Worm (Caenorhabditis elegans): ENCODE data around the gene H20E11.3.
A peak's percentile ranks its signal among the peaks of the same experiment; 100 is the strongest.

Gene H20E11.3

ce11 chrIV:6803805-6804344 lies 20.7 kb upstream of the H20E11.3 start:
- TF ChIP-seq lin-39 (tag; optimal IDR thresholded peaks at IDR 0.05), result no peak
- no peak for TF ChIP-seq eor-1 (tag; optimal IDR thresholded peaks at IDR 0.05)
- TF ChIP-seq egl-27 (tag; optimal IDR thresholded peaks at IDR 0.05), result no peak
- TF ChIP-seq unc-62 (GFP tag; optimal IDR thresholded peaks at IDR 0.05), result no peak
- TF ChIP-seq nhr-23 (tag; optimal IDR thresholded peaks at IDR 0.05), result no peak
- TF ChIP-seq nhr-28 (tag; optimal IDR thresholded peaks at IDR 0.05), result no peak
- TF ChIP-seq sea-2 (GFP tag; optimal IDR thresholded peaks at IDR 0.05), result no peak
- TF ChIP-seq nhr-43 (tag; optimal IDR thresholded peaks at IDR 0.05; ENCODE audit: poor library complexity, severe bottlenecking), result no peak
- TF ChIP-seq fkh-10 (GFP tag; optimal IDR thresholded peaks at IDR 0.05), result no peak
- TF ChIP-seq egl-5 (tag; optimal IDR thresholded peaks at IDR 0.05), result no peak
- no peak for TF ChIP-seq ceh-9 (tag; optimal IDR thresholded peaks at IDR 0.05)
- no peak for TF ChIP-seq nhr-12 (tag; optimal IDR thresholded peaks at IDR 0.05)
- no peak for TF ChIP-seq jun-1 (tag; optimal IDR thresholded peaks at IDR 0.05)
- no peak for TF ChIP-seq ceh-82 (tag; optimal IDR thresholded peaks at IDR 0.05)
- no peak for TF ChIP-seq daf-12 (tag; optimal IDR thresholded peaks at IDR 0.05)
- TF ChIP-seq pha-4 (tag; optimal IDR thresholded peaks at IDR 0.05), result no peak
- no peak for TF ChIP-seq fkh-2 (tag; optimal IDR thresholded peaks at IDR 0.05)
- no peak for TF ChIP-seq nhr-11 (tag; optimal IDR thresholded peaks at IDR 0.05)
- TF ChIP-seq R02D3.7 (tag; optimal IDR thresholded peaks at IDR 0.05), result no peak
- TF ChIP-seq ztf-11 (tag; optimal IDR thresholded peaks at IDR 0.05), result no peak

DNA sequence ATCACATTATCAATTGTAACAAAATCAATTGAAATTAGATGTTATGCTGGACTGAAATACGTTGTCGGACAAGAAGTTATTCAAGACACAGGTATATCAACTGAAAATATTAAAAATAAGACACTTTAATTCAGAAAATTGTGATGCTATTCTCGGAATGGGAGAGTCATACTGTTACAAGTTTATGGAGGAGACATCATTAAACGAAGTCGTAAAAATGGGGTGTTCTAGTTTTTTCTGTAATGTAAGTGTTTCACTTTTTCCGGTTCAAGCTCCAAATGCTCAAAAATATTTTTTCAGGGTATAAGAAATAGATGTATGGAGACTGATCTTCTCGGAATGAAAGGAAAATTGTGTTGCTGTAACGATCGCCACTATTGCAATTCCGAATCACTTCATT lies 19.8 kb upstream of the H20E11.3 start, which contains the start of gene C17H12.37:
TSS of gene C17H12.37 (plus strand) at position 301 of the 400 bp plus-strand sequence.
- TF ChIP-seq nhr-67 (tag; optimal IDR thresholded peaks at IDR 0.05) (no peak), elt-2 (tag; optimal IDR thresholded peaks at IDR 0.05) (peak; percentile 5)

ce11 chrIV:6806475-6807063 lies 18.0 kb upstream of the H20E11.3 start, which contains the start of gene C17H12.10:
Gene C17H12.10, plus strand, starts transcription at chrIV:6806799.
- TF ChIP-seq fkh-2 (tag; optimal IDR thresholded peaks at IDR 0.05), result no peak
- no peak for TF ChIP-seq egl-27 (tag; optimal IDR thresholded peaks at IDR 0.05)
- no peak for TF ChIP-seq mml-1 (tag; optimal IDR thresholded peaks at IDR 0.05)
- no peak for TF ChIP-seq pqm-1 (tag; optimal IDR thresholded peaks at IDR 0.05)
- peak; percentile 3 for TF ChIP-seq hmg-11 (tag; optimal IDR thresholded peaks at IDR 0.05)
- TF ChIP-seq snpc-4 (tag; optimal IDR thresholded peaks at IDR 0.05), result no peak
- peak; percentile 54 for TF ChIP-seq nfya-1 (tag; optimal IDR thresholded peaks at IDR 0.05; ENCODE audit: insufficient read depth)
- TF ChIP-seq mdl-1 (tag; optimal IDR thresholded peaks at IDR 0.05), result no peak
- peak; percentile 28 for TF ChIP-seq lin-15B (tag; optimal IDR thresholded peaks at IDR 0.05)
- TF ChIP-seq elt-1 (tag; optimal IDR thresholded peaks at IDR 0.05), result peak; percentile 71
- TF ChIP-seq fkh-10 (GFP tag; optimal IDR thresholded peaks at IDR 0.05), result peak; percentile 41
- TF ChIP-seq lin-39 (tag; optimal IDR thresholded peaks at IDR 0.05), result peak; percentile 67
- no peak for TF ChIP-seq R02D3.7 (tag; optimal IDR thresholded peaks at IDR 0.05)
- no peak for TF ChIP-seq lsy-12 (tag; optimal IDR thresholded peaks at IDR 0.05)
- TF ChIP-seq jun-1 (tag; optimal IDR thresholded peaks at IDR 0.05), result no peak
- no peak for TF ChIP-seq tbx-2 (tag; optimal IDR thresholded peaks at IDR 0.05)
- TF ChIP-seq eor-1 (tag; optimal IDR thresholded peaks at IDR 0.05), result no peak

DNA sequence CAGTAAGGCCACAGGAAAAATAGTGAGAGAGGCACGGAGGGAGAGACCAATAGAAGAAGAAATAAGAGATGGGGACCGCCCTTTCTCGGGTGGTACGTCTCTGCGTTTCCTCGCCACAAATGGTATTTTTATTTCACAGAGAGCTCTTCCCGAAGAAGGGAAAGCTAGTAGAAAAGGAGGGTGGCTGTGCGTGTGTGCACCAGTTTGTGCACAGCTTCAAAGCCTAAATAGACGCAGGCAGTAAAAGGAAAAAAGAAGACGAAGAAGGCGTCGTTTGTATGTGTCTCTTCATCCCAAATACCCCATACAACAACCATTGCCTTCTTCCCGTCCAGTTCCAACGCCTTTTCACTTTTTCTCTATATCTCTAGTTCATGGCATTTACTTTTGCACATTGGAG lies 14.9 kb upstream of the H20E11.3 start:
- no peak for TF ChIP-seq elt-1 (tag; optimal IDR thresholded peaks at IDR 0.05)
- TF ChIP-seq ztf-11 (tag; optimal IDR thresholded peaks at IDR 0.05), result no peak
- no peak for TF ChIP-seq aly-2 (tag; optimal IDR thresholded peaks at IDR 0.05)
- TF ChIP-seq nhr-23 (tag; optimal IDR thresholded peaks at IDR 0.05), result no peak
- TF ChIP-seq ceh-16 (tag; optimal IDR thresholded peaks at IDR 0.05), result no peak
- no peak for TF ChIP-seq nhr-25 (tag; optimal IDR thresholded peaks at IDR 0.05)
- no peak for TF ChIP-seq ama-1 (optimal IDR thresholded peaks at IDR 0.05)
- TF ChIP-seq fkh-10 (GFP tag; optimal IDR thresholded peaks at IDR 0.05), result peak; percentile 64
- TF ChIP-seq mml-1 (tag; optimal IDR thresholded peaks at IDR 0.05), result no peak
- TF ChIP-seq elt-2 (tag; optimal IDR thresholded peaks at IDR 0.05), result no peak
- TF ChIP-seq nhr-77 (tag; optimal IDR thresholded peaks at IDR 0.05), result no peak
- peak; percentile 16 for TF ChIP-seq ceh-28 (tag; optimal IDR thresholded peaks at IDR 0.05)
- TF ChIP-seq nhr-237 (tag; optimal IDR thresholded peaks at IDR 0.05), result no peak
- peak; percentile 42 for TF ChIP-seq tbx-2 (tag; optimal IDR thresholded peaks at IDR 0.05)
- no peak for TF ChIP-seq lsy-12 (tag; optimal IDR thresholded peaks at IDR 0.05)
- TF ChIP-seq ceh-9 (tag; optimal IDR thresholded peaks at IDR 0.05), result no peak
- no peak for TF ChIP-seq snpc-4 (tag; optimal IDR thresholded peaks at IDR 0.05)
- no peak for TF ChIP-seq nhr-28 (tag; optimal IDR thresholded peaks at IDR 0.05)
- no peak for TF ChIP-seq elt-3 (tag; optimal IDR thresholded peaks at IDR 0.05)
- TF ChIP-seq nfya-1 (tag; optimal IDR thresholded peaks at IDR 0.05; ENCODE audit: insufficient read depth), result peak; percentile 76
- TF ChIP-seq nhr-11 (tag; optimal IDR thresholded peaks at IDR 0.05), result no peak
- no peak for TF ChIP-seq zag-1 (tag; optimal IDR thresholded peaks at IDR 0.05)
- no peak for TF ChIP-seq egl-5 (tag; optimal IDR thresholded peaks at IDR 0.05)
- peak; percentile 37 for TF ChIP-seq lin-15B (tag; optimal IDR thresholded peaks at IDR 0.05)
- TF ChIP-seq skn-1 (tag; optimal IDR thresholded peaks at IDR 0.05), result peak; percentile 8
- peak; percentile 74 for TF ChIP-seq lin-39 (tag; optimal IDR thresholded peaks at IDR 0.05)
- TF ChIP-seq hmg-11 (tag; optimal IDR thresholded peaks at IDR 0.05), result peak; percentile 97
- TF ChIP-seq nhr-67 (tag; optimal IDR thresholded peaks at IDR 0.05), result no peak
